Fruit fly (Drosophila melanogaster): ENCODE data around the gene IFT57.
A peak's percentile ranks its signal among the peaks of the same experiment; 100 is the strongest.

IFT57 gene

DNA sequence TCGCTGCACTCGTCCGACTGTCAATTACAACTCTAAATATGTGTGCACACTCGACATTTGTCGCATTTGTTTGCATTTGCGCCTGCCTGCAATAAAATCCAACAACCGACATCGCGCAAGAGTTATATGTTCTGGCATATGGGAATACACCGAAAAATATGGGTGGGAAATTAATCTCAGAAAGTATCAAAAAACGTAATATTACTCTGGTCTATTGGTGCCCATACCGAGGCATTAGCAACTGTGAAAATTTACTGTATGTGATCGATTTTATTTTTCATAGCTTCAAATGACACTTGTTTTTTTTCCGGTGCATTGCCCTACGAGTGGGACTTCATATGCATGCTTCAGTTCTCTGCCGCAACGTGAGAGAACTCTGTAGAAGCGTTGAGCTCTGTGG is 43.3 kb downstream of the IFT57 start:
- no peak for TF ChIP-seq CG10348 (GFP tag; IDR thresholded peaks at IDR 0.05)
- TF ChIP-seq rn (GFP tag; IDR thresholded peaks at IDR 0.05) = peak; percentile 29; the same call in 1 of the 2 replicates
- peak; percentile 68 for TF ChIP-seq CG8301 (tag; optimal IDR thresholded peaks at IDR 0.05)
- TF ChIP-seq CG12605 (GFP tag; IDR thresholded peaks at IDR 0.05) = peak; percentile 66
- peak; percentile 46 for TF ChIP-seq CG8159 (tag; optimal IDR thresholded peaks at IDR 0.05)
- TF ChIP-seq CG32121 (GFP tag; IDR thresholded peaks at IDR 0.05) = peak; percentile 41; the same call in 1 of the 2 replicates
- no peak for TF ChIP-seq Snoo (tag; optimal IDR thresholded peaks at IDR 0.05)
- TF ChIP-seq Ets98B (GFP tag; IDR thresholded peaks at IDR 0.05) = peak; percentile 70
- no peak for TF ChIP-seq gl (tag; optimal IDR thresholded peaks at IDR 0.05)
- TF ChIP-seq CG14655 (GFP tag; optimal IDR thresholded peaks at IDR 0.05) = peak; percentile 64
- TF ChIP-seq CG13204 (GFP tag; optimal IDR thresholded peaks at IDR 0.05) = no peak
- TF ChIP-seq EcR (GFP tag; optimal IDR thresholded peaks at IDR 0.05) = no peak
- peak; percentile 42 for TF ChIP-seq Pif1B (GFP tag; optimal IDR thresholded peaks at IDR 0.05)
- peak; percentile 85 for TF ChIP-seq CG4496 (GFP tag; IDR thresholded peaks at IDR 0.05)
- peak; percentile 90 for TF ChIP-seq fd96Ca (GFP tag; IDR thresholded peaks at IDR 0.05)
- no peak for TF ChIP-seq D1 (tag; optimal IDR thresholded peaks at IDR 0.05)
- peak; percentile 51 for TF ChIP-seq CG34367 (tag; optimal IDR thresholded peaks at IDR 0.05)
- TF ChIP-seq CG17806 (tag; optimal IDR thresholded peaks at IDR 0.05) = peak; percentile 35
- peak; percentile 47 for TF ChIP-seq CG9948 (tag; optimal IDR thresholded peaks at IDR 0.05)
- peak; percentile 45 for TF ChIP-seq Pif1A (GFP tag; optimal IDR thresholded peaks at IDR 0.05)
- TF ChIP-seq CG15710 (tag; optimal IDR thresholded peaks at IDR 0.05) = peak; percentile 52

DNA sequence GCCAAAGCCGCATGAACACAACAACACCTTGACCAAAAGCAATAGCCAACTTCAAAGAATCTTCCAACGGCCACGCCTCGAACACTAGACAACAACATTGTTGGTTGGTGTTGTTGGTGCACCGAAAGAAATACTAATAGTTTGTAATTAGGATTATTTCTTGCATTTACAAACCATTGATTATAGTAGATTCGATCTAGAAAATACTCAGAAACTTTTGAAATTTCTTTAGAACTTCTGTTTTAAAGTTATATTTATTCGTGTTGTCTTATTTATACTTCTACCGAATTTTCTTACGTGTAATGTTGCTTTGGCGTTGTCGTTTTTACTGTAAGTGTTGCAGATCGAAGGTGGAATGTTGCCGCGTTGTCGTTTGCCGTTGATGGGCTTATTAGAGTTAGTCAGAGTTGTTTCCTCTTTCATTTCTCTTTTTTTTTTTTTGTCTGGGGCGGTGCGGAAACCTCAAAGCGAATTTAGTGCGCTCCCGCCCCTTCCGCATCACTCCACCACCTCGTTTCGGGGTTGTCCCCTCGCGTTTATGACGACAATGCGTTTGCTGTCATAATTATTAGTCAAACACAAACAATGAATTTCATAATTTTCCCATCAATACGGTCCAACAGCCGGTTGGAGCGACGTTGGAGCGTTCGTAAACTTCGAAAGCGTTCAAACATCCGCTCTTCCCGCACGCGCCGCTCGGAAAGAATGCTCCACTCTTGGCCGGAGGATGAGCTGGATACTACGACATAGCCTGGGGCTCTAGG is 45.3 kb downstream of the IFT57 start, which contains the start of gene CG43815:
CG43815 (plus strand) TSS at position 532 of the 764 bp plus-strand sequence.
- peak; percentile 46 for TF ChIP-seq CG8301 (tag; optimal IDR thresholded peaks at IDR 0.05)
- TF ChIP-seq gl (tag; optimal IDR thresholded peaks at IDR 0.05) = no peak
- TF ChIP-seq Pif1A (GFP tag; optimal IDR thresholded peaks at IDR 0.05) = no peak
- peak; percentile 27 for TF ChIP-seq CG17806 (tag; optimal IDR thresholded peaks at IDR 0.05)
- no peak for TF ChIP-seq rn (GFP tag; IDR thresholded peaks at IDR 0.05)
- no peak for TF ChIP-seq CG15710 (tag; optimal IDR thresholded peaks at IDR 0.05)
- peak; percentile 24 for TF ChIP-seq CG9948 (tag; optimal IDR thresholded peaks at IDR 0.05)
- peak; percentile 8 for TF ChIP-seq CG34367 (tag; optimal IDR thresholded peaks at IDR 0.05)
- peak; percentile 60 for TF ChIP-seq CG14655 (GFP tag; optimal IDR thresholded peaks at IDR 0.05)

DNA sequence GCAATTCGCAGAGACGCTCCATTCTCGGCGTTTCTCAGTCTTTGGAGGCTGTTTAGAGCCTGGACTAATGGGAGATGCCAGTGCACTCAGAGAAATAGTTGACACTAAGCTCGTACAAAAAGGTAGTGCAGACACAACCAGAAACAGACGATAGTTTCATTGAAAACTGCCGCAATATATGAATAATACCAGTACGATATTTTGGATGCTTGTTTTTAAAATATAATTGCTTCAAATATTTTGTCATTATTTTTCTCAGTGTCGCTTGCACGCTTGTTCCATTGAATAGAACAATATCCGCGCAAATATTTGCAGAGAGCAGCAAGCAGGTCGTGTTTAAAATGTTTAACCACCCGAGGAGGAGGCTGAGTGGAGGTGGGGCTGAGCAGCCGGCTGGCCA is 45.9 kb downstream of the IFT57 start:
- TF ChIP-seq CG4496 (GFP tag; IDR thresholded peaks at IDR 0.05) (no peak), EcR (GFP tag; optimal IDR thresholded peaks at IDR 0.05) (no peak), Pif1B (GFP tag; optimal IDR thresholded peaks at IDR 0.05) (peak; percentile 23), CG12605 (GFP tag; IDR thresholded peaks at IDR 0.05) (no peak), Ets98B (GFP tag; IDR thresholded peaks at IDR 0.05) (no peak), CG8159 (tag; optimal IDR thresholded peaks at IDR 0.05) (peak; percentile 22), Pif1A (GFP tag; optimal IDR thresholded peaks at IDR 0.05) (peak; percentile 11), CG32121 (GFP tag; IDR thresholded peaks at IDR 0.05) (no peak), Snoo (tag; optimal IDR thresholded peaks at IDR 0.05) (no peak), CG34367 (tag; optimal IDR thresholded peaks at IDR 0.05) (no peak), D1 (tag; optimal IDR thresholded peaks at IDR 0.05) (no peak), CG13204 (GFP tag; optimal IDR thresholded peaks at IDR 0.05) (no peak), rn (GFP tag; IDR thresholded peaks at IDR 0.05) (no peak), CG14655 (GFP tag; optimal IDR thresholded peaks at IDR 0.05) (peak; percentile 69), CG10348 (GFP tag; IDR thresholded peaks at IDR 0.05) (no peak), fd96Ca (GFP tag; IDR thresholded peaks at IDR 0.05) (peak; percentile 58; the same call in 1 of the 3 replicates), gl (tag; optimal IDR thresholded peaks at IDR 0.05) (no peak), CG15710 (tag; optimal IDR thresholded peaks at IDR 0.05) (peak; percentile 5), CG17806 (tag; optimal IDR thresholded peaks at IDR 0.05) (peak; percentile 33), CG8301 (tag; optimal IDR thresholded peaks at IDR 0.05) (peak; percentile 66), CG9948 (tag; optimal IDR thresholded peaks at IDR 0.05) (peak; percentile 54)

DNA sequence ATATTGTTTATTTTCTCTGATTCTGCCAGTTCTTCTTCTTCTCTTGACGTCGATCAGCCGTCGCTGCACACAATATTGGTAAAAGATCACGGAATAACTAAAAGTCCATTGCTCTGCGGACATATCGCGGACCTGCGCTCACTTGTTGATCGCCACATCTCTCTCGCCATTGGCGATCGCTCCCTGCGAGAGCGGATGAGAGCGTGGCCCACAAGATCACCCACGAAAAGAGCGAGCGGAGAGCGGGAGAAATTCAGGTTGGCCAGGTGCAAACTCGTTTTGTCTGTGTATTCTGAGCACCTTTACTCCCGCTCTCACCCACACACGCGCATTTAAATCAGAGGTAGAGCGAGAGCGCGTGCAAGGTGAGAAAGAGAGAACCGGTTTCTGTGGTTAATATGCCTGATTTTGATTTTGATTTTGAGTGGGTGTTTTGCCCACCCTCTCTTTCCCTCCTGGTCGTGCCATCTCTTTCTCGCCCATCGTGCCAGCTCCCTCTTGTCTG is 50.1 kb downstream of the IFT57 start, which contains the start of gene sob:
sob (minus strand) TSS at position 102 of the 505 bp plus-strand sequence.
- TF ChIP-seq CG14655 (GFP tag; optimal IDR thresholded peaks at IDR 0.05) (no peak), D1 (tag; optimal IDR thresholded peaks at IDR 0.05) (no peak), CG8159 (tag; optimal IDR thresholded peaks at IDR 0.05) (peak; percentile 18), CG34367 (tag; optimal IDR thresholded peaks at IDR 0.05) (no peak), EcR (GFP tag; optimal IDR thresholded peaks at IDR 0.05) (peak; percentile 90), CG17806 (tag; optimal IDR thresholded peaks at IDR 0.05) (no peak), CG10348 (GFP tag; IDR thresholded peaks at IDR 0.05) (no peak), Snoo (tag; optimal IDR thresholded peaks at IDR 0.05) (no peak), CG9948 (tag; optimal IDR thresholded peaks at IDR 0.05) (no peak), Pif1A (GFP tag; optimal IDR thresholded peaks at IDR 0.05) (peak; percentile 61), CG32121 (GFP tag; IDR thresholded peaks at IDR 0.05) (peak; percentile 52; the same call in 1 of the 2 replicates), CG15710 (tag; optimal IDR thresholded peaks at IDR 0.05) (no peak), Pif1B (GFP tag; optimal IDR thresholded peaks at IDR 0.05) (peak; percentile 66), gl (tag; optimal IDR thresholded peaks at IDR 0.05) (peak; percentile 8), CG13204 (GFP tag; optimal IDR thresholded peaks at IDR 0.05) (peak; percentile 39), CG4496 (GFP tag; IDR thresholded peaks at IDR 0.05) (0 out of 3 replicates have a peak, but pooled peaks have one; percentile 45), CG8301 (tag; optimal IDR thresholded peaks at IDR 0.05) (no peak), CG12605 (GFP tag; IDR thresholded peaks at IDR 0.05) (peak; percentile 40; the same call in 1 of the 2 replicates), fd96Ca (GFP tag; IDR thresholded peaks at IDR 0.05) (peak; percentile 84), rn (GFP tag; IDR thresholded peaks at IDR 0.05) (no peak), Ets98B (GFP tag; IDR thresholded peaks at IDR 0.05) (peak; percentile 77; the same call in 1 of the 2 replicates)
